Worm (Caenorhabditis elegans): ENCODE measurements around the gene arrd-24.

ce11 chrX:13969257-13969968 is 10.9 kb downstream of the arrd-24 start:
- peak; percentile 86 for TF ChIP-seq him-1 (tag; optimal IDR thresholded peaks at IDR 0.05)
- no peak for TF ChIP-seq dao-5 (tag; optimal IDR thresholded peaks at IDR 0.05)

All from whole organism, L4/young adult.